Worm (Caenorhabditis elegans) whole organism, early embryonic: Measurements from ENCODE around the gene R01H2.8.

ENCODE experiments used
- flt-1 ChIP-seq: fragments of 200-800 bp; sonication (Bioruptor generic); IDR thresholded peaks from 2 replicates; pipeline ENCODE4 v1.3.6; 2022; ENCODE audit warnings: missing genetic modification characterization, missing compliant biosample characterization
- hmg-4 ChIP-seq: fragments of 200-800 bp; sonication (Bioruptor generic); optimal IDR thresholded peaks from 2 replicates; lab custom pipeline; 2018; ENCODE audit warnings: mild to moderate bottlenecking, missing genetic modification characterization, missing compliant biosample characterization
- scrt-1 ChIP-seq: fragments of 200-800 bp; sonication (Bioruptor generic); IDR thresholded peaks from 2 replicates; pipeline ENCODE4 v1.3.6; 2022; ENCODE audit warnings: missing genetic modification characterization, missing compliant biosample characterization
- sea-1 ChIP-seq: fragments of 200-800 bp; sonication (Bioruptor generic); conservative IDR thresholded peaks from 2 replicates; pipeline ENCODE4 v1.3.6; 2022; ENCODE audit warnings: missing genetic modification characterization, missing compliant biosample characterization

- TF ChIP-seq flt-1 (GFP tag; lab: Robert Waterston, UW) (no peak), scrt-1 (no peak), hmg-4 (no peak), sea-1 (no peak)
These were observed 46.2 kb downstream of the R01H2.8 start, which contains the start of gene nhr-10 for ce11 chrIII:7114952-7115488.
